Worm (Caenorhabditis elegans): ENCODE results near the gene irld-24.

irld-24 gene

DNA sequence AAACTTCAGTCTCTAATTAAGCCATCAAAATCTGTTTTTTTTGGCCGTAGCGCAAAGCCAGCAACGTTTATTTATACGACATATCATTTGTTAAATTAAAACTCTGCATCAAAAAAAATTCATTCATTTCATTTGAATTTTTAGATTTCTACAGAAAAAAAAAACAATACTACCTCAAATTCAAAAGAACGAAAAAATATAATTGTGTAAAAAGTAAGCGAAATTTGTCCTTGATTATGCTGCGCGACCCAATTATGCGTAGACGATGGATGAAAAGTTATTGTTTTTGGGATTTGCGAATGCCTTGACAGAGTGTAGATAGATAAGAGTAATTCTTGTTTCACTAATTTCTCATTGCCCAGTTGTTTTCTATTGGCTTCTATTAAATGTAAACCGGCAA lies 23.2 kb upstream of the irld-24 start, which contains the start of gene F48F7.3:
F48F7.3 (plus strand) TSS at position 301 of the 400 bp plus-strand sequence.
- no peak for TF ChIP-seq mdl-1 (tag; optimal IDR thresholded peaks at IDR 0.05)
- no peak for TF ChIP-seq Y55F3AM.14 (GFP tag; optimal IDR thresholded peaks at IDR 0.05)
- TF ChIP-seq fos-1 (tag; optimal IDR thresholded peaks at IDR 0.05): no peak
- no peak for TF ChIP-seq lin-39 (tag; optimal IDR thresholded peaks at IDR 0.05)
- TF ChIP-seq lin-13 (GFP tag; optimal IDR thresholded peaks at IDR 0.05): no peak
- no peak for TF ChIP-seq lsy-2 (tag; optimal IDR thresholded peaks at IDR 0.05)
- TF ChIP-seq nhr-129 (tag; optimal IDR thresholded peaks at IDR 0.05): no peak
- TF ChIP-seq unc-62 (GFP tag; optimal IDR thresholded peaks at IDR 0.05): no peak
- no peak for TF ChIP-seq gmeb-1 (tag; optimal IDR thresholded peaks at IDR 0.05)
- no peak for TF ChIP-seq R02D3.7 (tag; optimal IDR thresholded peaks at IDR 0.05)
- no peak for TF ChIP-seq nhr-23 (tag; optimal IDR thresholded peaks at IDR 0.05)
- TF ChIP-seq F13H6.1 (tag; optimal IDR thresholded peaks at IDR 0.05): no peak
- no peak for TF ChIP-seq ztf-4 (tag; optimal IDR thresholded peaks at IDR 0.05)
- no peak for TF ChIP-seq sem-4 (tag; optimal IDR thresholded peaks at IDR 0.05)
- TF ChIP-seq nhr-11 (tag; optimal IDR thresholded peaks at IDR 0.05): no peak
- no peak for TF ChIP-seq lin-11 (tag; optimal IDR thresholded peaks at IDR 0.05)

DNA sequence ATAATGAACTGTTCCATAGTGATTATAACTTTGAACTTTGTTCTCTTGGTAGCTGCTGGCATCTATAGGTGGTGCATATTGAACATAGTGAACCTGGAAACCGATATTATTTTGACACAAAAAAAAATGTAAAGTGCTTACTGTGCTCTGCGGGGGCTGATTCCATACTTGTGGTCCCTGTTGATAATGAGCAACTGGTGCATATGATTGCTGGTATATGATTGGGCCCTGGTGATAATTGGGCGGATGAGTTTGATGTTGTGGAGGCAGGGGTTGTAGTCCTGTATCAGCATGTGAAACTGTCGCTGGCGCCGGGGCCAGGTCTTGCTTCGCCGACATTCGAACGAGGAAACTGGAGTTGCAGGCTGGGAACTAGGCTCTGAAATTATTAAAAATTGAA lies 18.1 kb upstream of the irld-24 start, which contains the start of gene pqn-39:
pqn-39 (minus strand) TSS at position 385 of the 400 bp plus-strand sequence.
- TF ChIP-seq dmd-4 (tag; optimal IDR thresholded peaks at IDR 0.05) (no peak), nhr-77 (tag; optimal IDR thresholded peaks at IDR 0.05) (no peak), egl-27 (tag; optimal IDR thresholded peaks at IDR 0.05) (no peak), nhr-129 (tag; optimal IDR thresholded peaks at IDR 0.05) (no peak), sma-3 (GFP tag; optimal IDR thresholded peaks at IDR 0.05) (no peak), nhr-6 (tag; optimal IDR thresholded peaks at IDR 0.05) (no peak), ztf-11 (tag; optimal IDR thresholded peaks at IDR 0.05) (no peak), nhr-237 (tag; optimal IDR thresholded peaks at IDR 0.05) (no peak), peb-1 (tag; optimal IDR thresholded peaks at IDR 0.05) (no peak), mdl-1 (tag; optimal IDR thresholded peaks at IDR 0.05) (no peak), unc-55 (GFP tag; optimal IDR thresholded peaks at IDR 0.05) (no peak), alr-1 (tag; optimal IDR thresholded peaks at IDR 0.05) (no peak), lin-39 (tag; optimal IDR thresholded peaks at IDR 0.05) (no peak), aly-2 (tag; optimal IDR thresholded peaks at IDR 0.05) (no peak), Y55F3AM.14 (GFP tag; optimal IDR thresholded peaks at IDR 0.05) (no peak), lsy-2 (tag; optimal IDR thresholded peaks at IDR 0.05) (no peak)

DNA sequence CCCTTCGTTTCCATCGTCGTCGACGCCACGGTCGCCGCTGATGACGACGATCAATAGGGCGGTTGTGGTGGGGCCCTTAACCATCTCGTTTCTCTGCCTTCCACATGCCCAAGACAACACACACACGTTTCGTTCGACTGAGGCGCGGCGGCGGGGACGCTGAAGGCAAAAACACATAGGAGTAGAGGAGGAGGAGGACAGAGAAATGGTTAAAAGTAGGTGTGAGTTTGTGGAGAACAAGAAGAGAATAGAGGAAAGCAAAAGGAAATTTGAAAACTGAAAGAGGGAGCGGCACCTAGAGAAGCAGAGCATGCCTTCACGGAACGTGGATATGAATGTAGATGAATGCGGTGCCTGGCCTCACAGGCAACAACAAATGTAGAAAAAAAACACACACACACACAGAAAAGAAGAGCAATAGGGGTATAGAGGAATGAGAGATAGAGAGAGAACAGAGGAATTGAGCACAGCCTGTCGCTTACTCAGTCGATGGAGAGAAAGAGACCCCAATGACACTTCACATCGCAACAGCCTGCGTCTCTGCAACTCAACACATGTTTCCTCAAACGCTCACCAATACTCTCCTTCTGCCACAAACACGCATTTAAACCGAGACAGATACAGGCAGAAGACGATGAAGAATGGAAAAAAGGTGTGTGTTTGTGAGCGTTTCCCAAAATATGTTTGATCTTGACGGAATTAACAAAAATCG lies 17.0 kb upstream of the irld-24 start:
- TF ChIP-seq elt-3 (tag; optimal IDR thresholded peaks at IDR 0.05) (no peak), egl-27 (tag; optimal IDR thresholded peaks at IDR 0.05) (peak; percentile 78), nhr-6 (tag; optimal IDR thresholded peaks at IDR 0.05) (peak; percentile 84), mdl-1 (tag; optimal IDR thresholded peaks at IDR 0.05) (peak; percentile 10 to 82), ceh-16 (tag; optimal IDR thresholded peaks at IDR 0.05) (no peak), lin-39 (tag; optimal IDR thresholded peaks at IDR 0.05) (no peak), lin-13 (GFP tag; optimal IDR thresholded peaks at IDR 0.05) (peak; percentile 73), sem-4 (tag; optimal IDR thresholded peaks at IDR 0.05) (peak; percentile 85), Y55F3AM.14 (GFP tag; optimal IDR thresholded peaks at IDR 0.05) (peak; percentile 75), ztf-4 (tag; optimal IDR thresholded peaks at IDR 0.05) (peak; percentile 59), fos-1 (tag; optimal IDR thresholded peaks at IDR 0.05) (peak; percentile 88), gmeb-1 (tag; optimal IDR thresholded peaks at IDR 0.05) (peak; percentile 59), unc-55 (GFP tag; optimal IDR thresholded peaks at IDR 0.05) (peak; percentile 79), nhr-77 (tag; optimal IDR thresholded peaks at IDR 0.05) (no peak), elt-1 (tag; optimal IDR thresholded peaks at IDR 0.05) (no peak), dmd-4 (tag; optimal IDR thresholded peaks at IDR 0.05) (no peak), skn-1 (tag; optimal IDR thresholded peaks at IDR 0.05) (peak; percentile 55), ztf-11 (tag; optimal IDR thresholded peaks at IDR 0.05) (no peak), lsy-2 (tag; optimal IDR thresholded peaks at IDR 0.05) (peak; percentile 27 to 82), ztf-1 (GFP tag; conservative IDR thresholded peaks at IDR 0.05) (no peak), nhr-11 (tag; optimal IDR thresholded peaks at IDR 0.05) (no peak), nhr-21 (tag; optimal IDR thresholded peaks at IDR 0.05) (peak; percentile 54), R02D3.7 (tag; optimal IDR thresholded peaks at IDR 0.05) (no peak), snpc-4 (tag; optimal IDR thresholded peaks at IDR 0.05) (peak; percentile 44), ama-1 (optimal IDR thresholded peaks at IDR 0.05) (no peak), nhr-237 (tag; optimal IDR thresholded peaks at IDR 0.05) (no peak), nhr-25 (tag; optimal IDR thresholded peaks at IDR 0.05) (no peak), nhr-23 (tag; optimal IDR thresholded peaks at IDR 0.05) (no peak), ZK546.5 (tag; optimal IDR thresholded peaks at IDR 0.05) (no peak), crh-2 (tag; optimal IDR thresholded peaks at IDR 0.05) (peak; percentile 88), unc-39 (tag; optimal IDR thresholded peaks at IDR 0.05) (peak; percentile 18), sma-9 (GFP tag; optimal IDR thresholded peaks at IDR 0.05) (peak; percentile 86), sma-9 (tag; optimal IDR thresholded peaks at IDR 0.05) (no peak), lin-11 (tag; optimal IDR thresholded peaks at IDR 0.05) (peak; percentile 49), blmp-1 (tag; optimal IDR thresholded peaks at IDR 0.05; ENCODE audit: insufficient read depth) (peak; percentile 32), aly-2 (tag; optimal IDR thresholded peaks at IDR 0.05) (no peak), peb-1 (tag; optimal IDR thresholded peaks at IDR 0.05) (no peak), nhr-10 (tag; optimal IDR thresholded peaks at IDR 0.05) (no peak), nhr-129 (tag; optimal IDR thresholded peaks at IDR 0.05) (peak; percentile 94), F13H6.1 (tag; optimal IDR thresholded peaks at IDR 0.05) (peak; percentile 93), unc-62 (GFP tag; optimal IDR thresholded peaks at IDR 0.05) (no peak), mab-5 (tag; optimal IDR thresholded peaks at IDR 0.05) (no peak)
